Worm (Caenorhabditis elegans) whole organism, L3 larva: ENCODE measurements around the gene lact-1.

Experiments used
- ceh-82 ChIP-seq: fragments of 150-350 bp; optimal IDR thresholded peaks from 2 replicates; lab custom pipeline; 2014; ENCODE audit warnings: missing biosample characterization, missing genetic modification characterization
- elt-3 ChIP-seq, 3 experiments: fragments of 150-350 bp in 1 of 3; sonication (generic microtip) in 2 of 3; optimal IDR thresholded peaks; 2 replicates in 2 of 3; 4 replicates in 1 of 3; lab custom pipeline; 2014 to 2017; ENCODE audit warnings: missing biosample characterization in 3 of 3, missing genetic modification characterization in 3 of 3
- mdl-1 ChIP-seq: fragments of 150-350 bp; optimal IDR thresholded peaks from 2 replicates; lab custom pipeline; 2014; ENCODE audit warnings: missing biosample characterization, missing genetic modification characterization
- unc-39 ChIP-seq: sonication (generic microtip); optimal IDR thresholded peaks from 4 replicates; lab custom pipeline; 2017; ENCODE audit warnings: missing biosample characterization, missing genetic modification characterization
- ztf-11 ChIP-seq: fragments of 150-350 bp; optimal IDR thresholded peaks from 2 replicates; lab custom pipeline; 2014; ENCODE audit warnings: missing biosample characterization, missing genetic modification characterization

- TF ChIP-seq ztf-11 (tag; lab: Kevin White, UChicago) (no peak), mdl-1 (tag; lab: Kevin White, UChicago) (no peak), elt-3 (tag; optimal IDR thresholded peaks at IDR 0.05; lab: Kevin White, UChicago) (no peak), ceh-82 (tag; lab: Kevin White, UChicago) (no peak), unc-39 (tag; lab: Kevin White, UChicago) (no peak)
These were observed 5.6 kb downstream of the lact-1 start, which contains the start of gene F46H5.4 for ce11 chrX:7254558-7254957.
